Worm (Caenorhabditis elegans) whole organism, L4 larva: Measurements from ENCODE around the gene atf-6.

ENCODE experiments used
- D1046.2 ChIP-seq: fragments of 200-800 bp; sonication (Bioruptor generic); IDR thresholded peaks from 2 replicates; pipeline ENCODE4 v1.3.6; 2022; ENCODE audit warnings: missing genetic modification characterization, missing compliant biosample characterization
- F26F4.8 ChIP-seq: fragments of 200-800 bp; sonication (Bioruptor generic); conservative IDR thresholded peaks from 2 replicates; pipeline ENCODE4 v1.3.6; 2022; ENCODE audit warnings: missing genetic modification characterization, missing compliant biosample characterization
- F37D6.2 ChIP-seq: sonication (generic microtip); optimal IDR thresholded peaks from 2 replicates; lab custom pipeline; 2016; ENCODE audit warnings: mild to moderate bottlenecking, missing genetic modification characterization, missing compliant biosample characterization
- F49E8.2 ChIP-seq: sonication (generic microtip); optimal IDR thresholded peaks from 2 replicates; lab custom pipeline; 2016; ENCODE audit warnings: missing compliant biosample characterization, mild to moderate bottlenecking, missing genetic modification characterization, borderline replicate concordance
- T26A8.4 ChIP-seq: fragments of 200-800 bp; sonication (Bioruptor generic); IDR thresholded peaks from 2 replicates; pipeline ENCODE4 v1.3.6; 2022; ENCODE audit warnings: missing genetic modification characterization, missing compliant biosample characterization
- Y105C5A.15 ChIP-seq: fragments of 200-800 bp; sonication (Bioruptor generic); IDR thresholded peaks from 2 replicates; pipeline ENCODE4 v1.3.6; 2022; ENCODE audit warnings: missing genetic modification characterization, missing compliant biosample characterization
- Y75B8A.6 ChIP-seq: fragments of 200-800 bp; sonication (Bioruptor generic); IDR thresholded peaks from 2 replicates; pipeline ENCODE4 v1.3.6; 2022; ENCODE audit warnings: missing genetic modification reagents, missing genetic modification characterization, missing compliant biosample characterization
- ZK546.5 ChIP-seq, 2 experiments: sonication (generic microtip); optimal IDR thresholded peaks; 2 replicates each; lab custom pipeline; 2017; ENCODE audit warnings: missing biosample characterization in 2 of 2, missing genetic modification characterization in 2 of 2
- aha-1 ChIP-seq: fragments of 150-350 bp; peaks from one replicate; lab custom pipeline; 2014; ENCODE audit warnings: missing biosample characterization, missing genetic modification characterization
- aly-2 ChIP-seq: sonication (generic microtip); optimal IDR thresholded peaks from 2 replicates; lab custom pipeline; 2018; ENCODE audit warnings: missing biosample characterization, missing genetic modification characterization
- ceh-44 ChIP-seq: fragments of 200-800 bp; sonication (Bioruptor generic); IDR thresholded peaks from 2 replicates; pipeline ENCODE4 v1.3.6; 2022; ENCODE audit warnings: missing genetic modification reagents, missing genetic modification characterization, missing compliant biosample characterization
- ceh-62 ChIP-seq: sonication (generic microtip); optimal IDR thresholded peaks from 2 replicates; lab custom pipeline; 2017; ENCODE audit warnings: missing biosample characterization, missing genetic modification characterization
- ces-1 ChIP-seq: fragments of 150-350 bp; sonication (generic microtip); optimal IDR thresholded peaks from 4 replicates; lab custom pipeline; 2014; ENCODE audit warnings: missing biosample characterization, missing genetic modification reagents, missing genetic modification characterization
- ctbp-1 ChIP-seq: fragments of 200-800 bp; sonication (Bioruptor generic); IDR thresholded peaks from 2 replicates; pipeline ENCODE4 v1.3.6; 2022; ENCODE audit warnings: missing genetic modification reagents, missing genetic modification characterization, missing compliant biosample characterization
- daf-19 ChIP-seq: fragments of 200-800 bp; sonication (Bioruptor generic); conservative IDR thresholded peaks from 2 replicates; pipeline ENCODE4 v1.3.6; 2022; ENCODE audit warnings: missing genetic modification characterization, missing compliant biosample characterization
- daf-8 ChIP-seq: fragments of 200-800 bp; sonication (Bioruptor generic); IDR thresholded peaks from 2 replicates; pipeline ENCODE4 v1.3.6; 2022; ENCODE audit warnings: missing genetic modification characterization, missing compliant biosample characterization
- dmd-6 ChIP-seq: fragments of 200-800 bp; sonication (Bioruptor generic); IDR thresholded peaks from 2 replicates; pipeline ENCODE4 v1.3.6; 2022; ENCODE audit warnings: missing genetic modification reagents, missing genetic modification characterization, missing compliant biosample characterization
- dmd-9 ChIP-seq: fragments of 200-800 bp; sonication (Bioruptor generic); IDR thresholded peaks from 2 replicates; pipeline ENCODE4 v1.3.6; 2022; ENCODE audit warnings: missing genetic modification reagents, missing genetic modification characterization, missing compliant biosample characterization
- duxl-1 ChIP-seq: sonication (generic microtip); optimal IDR thresholded peaks from 2 replicates; lab custom pipeline; 2016; ENCODE audit warnings: mild to moderate bottlenecking, missing genetic modification characterization, moderate library complexity, missing compliant biosample characterization; ENCODE audit not compliant: poor library complexity
- hif-1 ChIP-seq, 2 experiments: sonication (generic microtip); optimal IDR thresholded peaks; 2 replicates each; lab custom pipeline; 2016 to 2017; ENCODE audit warnings: missing compliant biosample characterization in 2 of 2, missing genetic modification characterization in 2 of 2, missing genetic modification reagents in 2 of 2, missing genotype in 2 of 2, mild to moderate bottlenecking in 1 of 2
- hmg-1.1 ChIP-seq: fragments of 200-800 bp; sonication (Bioruptor generic); IDR thresholded peaks from 2 replicates; pipeline ENCODE4 v1.3.6; 2022; ENCODE audit warnings: missing genetic modification reagents, missing genetic modification characterization, missing compliant biosample characterization
- lin-15B ChIP-seq: fragments of 150-350 bp; sonication (generic microtip); optimal IDR thresholded peaks from 3 replicates; lab custom pipeline; 2014; ENCODE audit warnings: missing biosample characterization, missing genetic modification characterization
- lsy-2 ChIP-seq, 2 experiments: fragments of 150-350 bp in 1 of 2; sonication (generic microtip) in 1 of 2; optimal IDR thresholded peaks; 2 replicates each; lab custom pipeline; 2014 to 2017; ENCODE audit warnings: missing biosample characterization in 2 of 2, missing genetic modification characterization in 2 of 2
- mep-1 ChIP-seq: fragments of 150-350 bp; sonication (generic microtip); optimal IDR thresholded peaks from 3 replicates; lab custom pipeline; 2014; ENCODE audit warnings: missing biosample characterization, missing genetic modification characterization
- mes-2 ChIP-seq: sonication (generic microtip); optimal IDR thresholded peaks from 2 replicates; lab custom pipeline; 2016; ENCODE audit warnings: missing genotype, mild to moderate bottlenecking, missing genetic modification characterization, missing compliant biosample characterization; ENCODE audit not compliant: poor library complexity, severe bottlenecking
- mxl-2 ChIP-seq: fragments of 200-800 bp; sonication (Bioruptor generic); conservative IDR thresholded peaks from 2 replicates; pipeline ENCODE4 v1.3.6; 2022; ENCODE audit warnings: missing genetic modification reagents, missing genetic modification characterization, missing compliant biosample characterization
- mxl-3 ChIP-seq: fragments of 200-800 bp; sonication (Bioruptor generic); optimal IDR thresholded peaks from 2 replicates; lab custom pipeline; 2018; ENCODE audit warnings: mild to moderate bottlenecking, missing genetic modification characterization, missing compliant biosample characterization
- nhr-10 ChIP-seq: fragments of 150-350 bp; optimal IDR thresholded peaks from 2 replicates; lab custom pipeline; 2014; ENCODE audit warnings: missing biosample characterization, missing genetic modification characterization
- nhr-11 ChIP-seq: fragments of 150-350 bp; optimal IDR thresholded peaks from 2 replicates; lab custom pipeline; 2014; ENCODE audit warnings: missing biosample characterization, missing genetic modification characterization
- nhr-111 ChIP-seq: fragments of 200-800 bp; sonication (Bioruptor generic); optimal IDR thresholded peaks from 2 replicates; lab custom pipeline; 2018; ENCODE audit warnings: mild to moderate bottlenecking, missing genetic modification characterization, missing compliant biosample characterization
- nhr-25 ChIP-seq: sonication (generic microtip); optimal IDR thresholded peaks from 2 replicates; lab custom pipeline; 2017; ENCODE audit warnings: missing genetic modification characterization, mild to moderate bottlenecking, missing compliant biosample characterization, antibody characterized with exemption, moderate library complexity, borderline replicate concordance; ENCODE audit not compliant: insufficient read depth
- nhr-48 ChIP-seq: sonication (generic microtip); optimal IDR thresholded peaks from 2 replicates; lab custom pipeline; 2016; ENCODE audit warnings: mild to moderate bottlenecking, missing genetic modification characterization, missing compliant biosample characterization
- php-3 ChIP-seq: fragments of 200-800 bp; sonication (Bioruptor generic); IDR thresholded peaks from 2 replicates; pipeline ENCODE4 v1.3.6; 2022; ENCODE audit warnings: missing genetic modification reagents, missing genetic modification characterization, missing compliant biosample characterization
- rbr-2 ChIP-seq: sonication (generic microtip); optimal IDR thresholded peaks from 2 replicates; lab custom pipeline; 2016; ENCODE audit warnings: missing genotype, missing genetic modification characterization, missing compliant biosample characterization
- sdz-12 ChIP-seq: fragments of 200-800 bp; sonication (Bioruptor generic); optimal IDR thresholded peaks from 2 replicates; lab custom pipeline; 2018; ENCODE audit warnings: mild to moderate bottlenecking, missing genetic modification characterization, missing compliant biosample characterization
- skn-1 ChIP-seq: fragments of 150-350 bp; optimal IDR thresholded peaks from 2 replicates; lab custom pipeline; 2014; ENCODE audit warnings: missing biosample characterization, missing genetic modification characterization
- snpc-1.2 ChIP-seq: fragments of 200-800 bp; sonication (Bioruptor generic); IDR thresholded peaks from 2 replicates; pipeline ENCODE4 v1.3.6; 2022; ENCODE audit warnings: missing genetic modification reagents, missing genetic modification characterization, missing compliant biosample characterization
- spr-1 ChIP-seq: sonication (generic microtip); optimal IDR thresholded peaks from 2 replicates; lab custom pipeline; 2016; ENCODE audit warnings: mild to moderate bottlenecking, missing genetic modification characterization, missing compliant biosample characterization
- unc-62 ChIP-seq, 3 experiments: fragments of 150-350 bp in 1 of 3; sonication (generic microtip); optimal IDR thresholded peaks in 2 of 3; peaks in 1 of 3; 1 replicate in 1 of 3; 2 replicates in 2 of 3; lab custom pipeline; 2014 to 2017; ENCODE audit warnings: missing biosample characterization in 3 of 3, missing genetic modification characterization in 3 of 3, missing genetic modification reagents in 3 of 3, missing genotype in 1 of 3
- vab-7 ChIP-seq: fragments of 200-800 bp; sonication (Bioruptor generic); IDR thresholded peaks from 2 replicates; pipeline ENCODE4 v1.3.6; 2022; ENCODE audit warnings: missing genetic modification reagents, missing genetic modification characterization, missing compliant biosample characterization
- zag-1 ChIP-seq: fragments of 150-350 bp; optimal IDR thresholded peaks from 2 replicates; lab custom pipeline; 2014; ENCODE audit warnings: missing biosample characterization, missing genetic modification characterization
- ztf-11 ChIP-seq: fragments of 150-350 bp; optimal IDR thresholded peaks from 2 replicates; lab custom pipeline; 2014; ENCODE audit warnings: missing biosample characterization, missing genetic modification characterization

The atf-6 gene

DNA sequence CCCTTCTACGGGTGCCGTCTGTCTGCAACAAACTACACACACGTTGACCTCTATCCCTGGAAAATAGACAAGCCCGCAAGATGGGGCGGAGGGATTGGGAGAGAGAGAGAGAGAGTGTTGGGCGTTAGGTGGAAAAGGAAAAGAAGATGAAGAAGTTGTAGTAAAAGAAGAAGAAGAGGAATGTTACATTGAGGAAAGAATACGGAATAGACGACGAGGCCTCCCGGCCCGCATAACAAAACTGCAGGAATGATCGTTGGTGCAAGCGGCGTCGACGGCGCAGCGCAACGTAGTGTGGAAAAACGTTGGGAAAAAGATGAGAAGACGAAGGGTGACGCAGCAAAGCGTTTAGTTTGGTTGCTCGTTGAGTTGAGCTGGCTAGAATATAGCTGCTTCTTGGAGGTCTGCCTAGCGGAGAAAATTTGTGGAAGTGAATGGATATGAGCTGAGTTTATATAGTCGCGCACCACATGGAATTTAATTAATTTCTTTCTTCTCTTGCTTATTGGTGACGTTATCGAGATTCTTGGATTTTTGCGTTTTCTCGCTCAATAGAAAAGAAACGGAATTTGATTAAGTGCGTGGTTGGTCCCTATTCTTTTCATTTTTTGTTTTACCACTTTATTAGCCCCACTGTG lies 29.5 kb downstream of the atf-6 start (continued):
- TF ChIP-seq ceh-62 (tag; lab: Kevin White, UChicago) (no peak), F26F4.8 (GFP tag; lab: Robert Waterston, UW) (no peak), mxl-3 (GFP tag; lab: Kevin White, UChicago) (peak; percentile 33), mes-2 (tag; lab: Kevin White, UChicago) (peak; percentile 38), rbr-2 (tag; lab: Kevin White, UChicago) (peak; percentile 57), daf-19 (GFP tag; lab: Robert Waterston, UW) (no peak), snpc-1.2 (GFP tag; lab: Robert Waterston, UW) (no peak)

DNA sequence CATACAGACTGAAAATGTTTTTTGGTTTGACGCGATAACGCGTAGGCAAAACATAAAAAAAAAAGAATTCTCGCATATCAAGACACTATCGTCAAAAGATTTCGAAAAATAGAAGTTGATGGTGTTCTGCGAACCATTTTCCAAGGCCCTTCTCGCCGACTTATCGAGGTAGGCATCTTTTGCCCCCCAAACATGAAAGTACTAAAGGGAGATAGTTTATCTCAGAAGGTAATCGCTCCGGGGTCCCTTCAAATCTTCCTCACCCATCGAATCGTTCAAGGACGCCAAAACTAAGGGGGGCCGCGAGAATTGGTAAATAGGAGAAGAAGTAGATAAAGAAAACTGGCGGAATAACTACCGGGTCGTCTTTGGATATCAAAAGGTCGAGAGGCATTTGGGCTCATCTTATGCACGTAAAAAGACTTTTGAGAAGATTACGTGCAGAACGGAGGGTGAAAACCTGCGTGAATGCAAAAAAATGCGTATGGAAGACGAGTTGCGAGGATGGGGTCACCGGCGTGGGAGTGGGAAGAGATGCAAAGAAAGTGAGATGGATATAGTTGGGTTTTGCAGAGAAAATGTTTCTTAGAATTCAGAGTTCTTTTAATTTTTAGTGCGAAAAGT lies 30.7 kb downstream of the atf-6 start:
- TF ChIP-seq Y75B8A.6 (GFP tag; lab: Robert Waterston, UW) (no peak), hif-1 (tag; optimal IDR thresholded peaks at IDR 0.05; lab: Kevin White, UChicago) (peak in 1 of 2 experiments; percentile 48), lin-15B (no peak), aly-2 (tag; lab: Kevin White, UChicago) (no peak), T26A8.4 (no peak), nhr-10 (tag; lab: Kevin White, UChicago) (no peak), nhr-111 (GFP tag; lab: Kevin White, UChicago) (no peak), sdz-12 (GFP tag; lab: Kevin White, UChicago) (no peak), dmd-6 (GFP tag; lab: Robert Waterston, UW) (no peak), unc-62 (GFP tag; optimal IDR thresholded peaks at IDR 0.05 in 1 of 2; lab: Kevin White, UChicago) (peak in 1 of 2 experiments; percentile 90), unc-62 (tag; optimal IDR thresholded peaks at IDR 0.05; lab: Kevin White, UChicago) (no peak), aha-1 (peak; percentile 93), spr-1 (tag; lab: Kevin White, UChicago) (no peak), mep-1 (tag; lab: Kevin White, UChicago) (peak; percentile 10), ZK546.5 (tag; optimal IDR thresholded peaks at IDR 0.05; lab: Kevin White, UChicago) (no peak), hmg-1.1 (GFP tag; lab: Robert Waterston, UW) (no peak), ztf-11 (tag; lab: Kevin White, UChicago) (no peak), dmd-9 (no peak), nhr-25 (tag; lab: Kevin White, UChicago) (peak; percentile 0)

- no peak for TF ChIP-seq F37D6.2 (tag; lab: Kevin White, UChicago)
- TF ChIP-seq aha-1, result peak; percentile 55
These were observed 31.9 kb downstream of the atf-6 start for ce11 chrX:12512472-12513137.

- TF ChIP-seq aha-1 (peak; percentile 18), F26F4.8 (GFP tag; lab: Robert Waterston, UW) (no peak), nhr-10 (tag; lab: Kevin White, UChicago) (no peak), nhr-11 (tag; lab: Kevin White, UChicago) (no peak), F49E8.2 (tag; lab: Kevin White, UChicago) (no peak), ceh-44 (GFP tag; lab: Robert Waterston, UW) (no peak), nhr-48 (no peak), ctbp-1 (GFP tag; lab: Robert Waterston, UW) (0 out of 2 replicates have a peak, but pooled peaks have one; percentile 23), ces-1 (GFP tag; lab: Kevin White, UChicago) (no peak), mxl-2 (GFP tag; lab: Robert Waterston, UW) (no peak), vab-7 (GFP tag; lab: Robert Waterston, UW) (no peak), Y105C5A.15 (no peak), ZK546.5 (tag; optimal IDR thresholded peaks at IDR 0.05; lab: Kevin White, UChicago) (no peak), duxl-1 (tag; lab: Kevin White, UChicago) (no peak), D1046.2 (GFP tag; lab: Robert Waterston, UW) (no peak), skn-1 (tag; lab: Kevin White, UChicago) (no peak), Y75B8A.6 (GFP tag; lab: Robert Waterston, UW) (no peak), lsy-2 (tag; optimal IDR thresholded peaks at IDR 0.05; lab: Kevin White, UChicago) (peak in 1 of 2 experiments; percentile 9), php-3 (GFP tag; lab: Robert Waterston, UW) (no peak), zag-1 (tag; lab: Kevin White, UChicago) (no peak), daf-8 (GFP tag; lab: Robert Waterston, UW) (no peak)
These were observed 32.7 kb downstream of the atf-6 start for ce11 chrX:12513415-12513814.
